Worm (Caenorhabditis elegans) whole organism, L4/young adult: ENCODE results near the gene pas-7.

ENCODE experiments used
- W03F9.2 ChIP-seq: fragments of 150-350 bp; optimal IDR thresholded peaks from 2 replicates; lab custom pipeline; 2014; ENCODE audit warnings: missing biosample characterization, missing genetic modification characterization
- dao-5 ChIP-seq: sonication (generic microtip); optimal IDR thresholded peaks from 2 replicates; lab custom pipeline; 2016; ENCODE audit warnings: missing genotype, missing genetic modification characterization, moderate library complexity, missing compliant biosample characterization
- him-1 ChIP-seq: sonication (generic microtip); optimal IDR thresholded peaks from 2 replicates; lab custom pipeline; 2016; ENCODE audit warnings: missing genotype, missing genetic modification reagents, missing genetic modification characterization, missing compliant biosample characterization

ce11 chrII:10147502-10147901 lies 47.8 kb upstream of the pas-7 start:
- TF ChIP-seq him-1 (tag; lab: Kevin White, UChicago) (no peak), W03F9.2 (tag; lab: Kevin White, UChicago) (no peak), dao-5 (no peak)
